Worm (Caenorhabditis elegans) whole organism, early embryonic: ENCODE results near the gene wdr-20.

ENCODE experiments used
- B0310.2 ChIP-seq: sonication (generic microtip); optimal IDR thresholded peaks from 2 replicates; lab custom pipeline; 2016; ENCODE audit warnings: mild to moderate bottlenecking, missing genetic modification characterization, missing compliant biosample characterization
- F13C5.2 ChIP-seq: sonication (generic microtip); optimal IDR thresholded peaks from 2 replicates; lab custom pipeline; 2017; ENCODE audit warnings: mild to moderate bottlenecking, missing genetic modification characterization, inconsistent platforms, missing compliant biosample characterization
- aly-1 ChIP-seq: sonication (generic microtip); optimal IDR thresholded peaks from 2 replicates; lab custom pipeline; 2016; ENCODE audit warnings: missing genetic modification characterization, missing compliant biosample characterization
- ama-1 ChIP-seq: fragments of 150-350 bp; optimal IDR thresholded peaks from 2 replicates; lab custom pipeline; 2014
- ceh-13 ChIP-seq: fragments of 200-800 bp; sonication (Bioruptor generic); optimal IDR thresholded peaks from 2 replicates; lab custom pipeline; 2018; ENCODE audit warnings: mild to moderate bottlenecking, missing genetic modification characterization, missing compliant biosample characterization
- ceh-36 ChIP-seq: sonication (generic microtip); optimal IDR thresholded peaks from 2 replicates; lab custom pipeline; 2016; ENCODE audit warnings: missing genetic modification characterization, inconsistent platforms, missing compliant biosample characterization
- ets-7 ChIP-seq: sonication (generic microtip); optimal IDR thresholded peaks from 2 replicates; lab custom pipeline; 2016; ENCODE audit warnings: missing genotype, missing genetic modification characterization, missing compliant biosample characterization
- flt-1 ChIP-seq: fragments of 200-800 bp; sonication (Bioruptor generic); IDR thresholded peaks from 2 replicates; pipeline ENCODE4 v1.3.6; 2022; ENCODE audit warnings: missing genetic modification characterization, missing compliant biosample characterization
- hmbx-1 ChIP-seq: sonication (generic microtip); optimal IDR thresholded peaks from 2 replicates; lab custom pipeline; 2016; ENCODE audit warnings: mild to moderate bottlenecking, missing genetic modification characterization, missing compliant biosample characterization
- hmg-4 ChIP-seq: fragments of 200-800 bp; sonication (Bioruptor generic); optimal IDR thresholded peaks from 2 replicates; lab custom pipeline; 2018; ENCODE audit warnings: mild to moderate bottlenecking, missing genetic modification characterization, missing compliant biosample characterization
- hnd-1 ChIP-seq: sonication (generic microtip); optimal IDR thresholded peaks from 2 replicates; lab custom pipeline; 2016; ENCODE audit warnings: missing genetic modification characterization, missing compliant biosample characterization
- pes-1 ChIP-seq: fragments of 200-800 bp; sonication (Bioruptor generic); IDR thresholded peaks from 2 replicates; pipeline ENCODE4 v1.3.6; 2022; ENCODE audit warnings: missing genetic modification reagents, missing genetic modification characterization, missing compliant biosample characterization
- scrt-1 ChIP-seq: fragments of 200-800 bp; sonication (Bioruptor generic); IDR thresholded peaks from 2 replicates; pipeline ENCODE4 v1.3.6; 2022; ENCODE audit warnings: missing genetic modification characterization, missing compliant biosample characterization
- sea-1 ChIP-seq: fragments of 200-800 bp; sonication (Bioruptor generic); conservative IDR thresholded peaks from 2 replicates; pipeline ENCODE4 v1.3.6; 2022; ENCODE audit warnings: missing genetic modification characterization, missing compliant biosample characterization
- tbx-11 ChIP-seq: fragments of 200-800 bp; sonication (Bioruptor generic); IDR thresholded peaks from 2 replicates; pipeline ENCODE4 v1.3.6; 2022; ENCODE audit warnings: missing genetic modification characterization, missing compliant biosample characterization
- tbx-37 ChIP-seq: fragments of 200-800 bp; sonication (Bioruptor generic); conservative IDR thresholded peaks from 2 replicates; pipeline ENCODE4 v1.3.6; 2022; ENCODE audit warnings: missing genetic modification reagents, missing genetic modification characterization, missing compliant biosample characterization
- tra-4 ChIP-seq: sonication (generic microtip); optimal IDR thresholded peaks from 2 replicates; lab custom pipeline; 2017; ENCODE audit warnings: missing genetic modification characterization, missing compliant biosample characterization

Gene wdr-20

ce11 chrV:10134077-10134693 lies at the start of gene wdr-20, which contains the start of the genes C08B6.18 and C08B6.8:
Gene wdr-20 (minus strand): TSS chrV:10134158.
Gene C08B6.18 (minus strand): TSS chrV:10134127.
Gene C08B6.8 (plus strand): TSS chrV:10134643.
- no peak for TF ChIP-seq ceh-36 (tag; lab: Kevin White, UChicago)
- TF ChIP-seq F13C5.2 (tag; lab: Kevin White, UChicago): no peak

ce11 chrV:10182984-10183383 lies 49.0 kb upstream of the wdr-20 start, which contains the start of gene ZK856.4:
Gene ZK856.4 (plus strand): TSS chrV:10183284.
- TF ChIP-seq flt-1 (no peak), tbx-11 (GFP tag; lab: Robert Waterston, UW) (no peak), tra-4 (tag; lab: Kevin White, UChicago) (no peak), ets-7 (tag; lab: Kevin White, UChicago) (no peak), pes-1 (GFP tag; lab: Robert Waterston, UW) (no peak), aly-1 (tag; lab: Kevin White, UChicago) (no peak), ceh-36 (tag; lab: Kevin White, UChicago) (no peak)

- TF ChIP-seq flt-1: no peak
- TF ChIP-seq ama-1 (lab: Kevin White, UChicago): no peak
- no peak for TF ChIP-seq B0310.2 (tag; lab: Kevin White, UChicago)
- no peak for TF ChIP-seq pes-1 (GFP tag; lab: Robert Waterston, UW)
- no peak for TF ChIP-seq F13C5.2 (tag; lab: Kevin White, UChicago)
- no peak for TF ChIP-seq aly-1 (tag; lab: Kevin White, UChicago)
- no peak for TF ChIP-seq sea-1 (GFP tag; lab: Robert Waterston, UW)
- TF ChIP-seq ceh-13 (GFP tag; lab: Kevin White, UChicago): no peak
- no peak for TF ChIP-seq tbx-11 (GFP tag; lab: Robert Waterston, UW)
- TF ChIP-seq hnd-1 (tag; lab: Kevin White, UChicago): no peak
- no peak for TF ChIP-seq ceh-36 (tag; lab: Kevin White, UChicago)
- no peak for TF ChIP-seq ets-7 (tag; lab: Kevin White, UChicago)
- TF ChIP-seq hmg-4: no peak
- no peak for TF ChIP-seq tra-4 (tag; lab: Kevin White, UChicago)
- no peak for TF ChIP-seq scrt-1 (GFP tag; lab: Robert Waterston, UW)
- no peak for TF ChIP-seq hmbx-1
- TF ChIP-seq tbx-37 (GFP tag; lab: Robert Waterston, UW): no peak
These were observed 45.3 kb upstream of the wdr-20 start, which contains the start of gene cul-5 for ce11 chrV:10179235-10179634. Gene cul-5 (plus strand): TSS chrV:10179535.

DNA sequence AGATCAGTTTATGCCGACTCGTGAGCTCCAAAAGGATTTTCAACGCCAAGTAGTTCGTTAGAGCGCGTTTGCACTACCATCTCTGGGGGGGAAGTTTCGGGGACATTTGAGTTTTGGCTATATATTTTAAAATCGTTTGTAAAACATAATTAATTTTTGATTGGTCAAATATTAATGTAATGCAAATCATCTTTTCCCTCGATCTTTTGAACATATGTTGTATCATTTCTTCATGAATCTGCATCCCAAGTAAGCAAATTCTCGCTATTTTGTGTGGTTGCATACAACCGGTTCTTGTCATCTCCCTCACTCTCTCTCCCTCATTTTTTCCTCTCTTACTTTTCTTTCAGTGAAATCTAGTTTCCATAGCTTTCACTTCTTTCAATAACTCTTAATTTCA lies 44.2 kb upstream of the wdr-20 start:
- no peak for TF ChIP-seq ceh-36 (tag; lab: Kevin White, UChicago)
- peak; percentile 44 for TF ChIP-seq F13C5.2 (tag; lab: Kevin White, UChicago)

ce11 chrV:10174632-10175075 lies 40.7 kb upstream of the wdr-20 start:
- TF ChIP-seq sea-1 (GFP tag; lab: Robert Waterston, UW) (no peak), aly-1 (tag; lab: Kevin White, UChicago) (no peak), hnd-1 (tag; lab: Kevin White, UChicago) (no peak), F13C5.2 (tag; lab: Kevin White, UChicago) (no peak), tra-4 (tag; lab: Kevin White, UChicago) (no peak), flt-1 (no peak), ceh-36 (tag; lab: Kevin White, UChicago) (no peak), pes-1 (GFP tag; lab: Robert Waterston, UW) (no peak), ceh-13 (GFP tag; lab: Kevin White, UChicago) (no peak), scrt-1 (GFP tag; lab: Robert Waterston, UW) (no peak), ets-7 (tag; lab: Kevin White, UChicago) (no peak), tbx-37 (GFP tag; lab: Robert Waterston, UW) (no peak), B0310.2 (tag; lab: Kevin White, UChicago) (no peak), hmg-4 (no peak)

ce11 chrV:10173653-10174052 lies 39.7 kb upstream of the wdr-20 start, which contains the start of gene egl-3:
Gene egl-3 (minus strand): TSS chrV:10173753.
- TF ChIP-seq ets-7 (tag; lab: Kevin White, UChicago): no peak
- no peak for TF ChIP-seq hmbx-1
- no peak for TF ChIP-seq ama-1 (lab: Kevin White, UChicago)
- TF ChIP-seq pes-1 (GFP tag; lab: Robert Waterston, UW): no peak
- no peak for TF ChIP-seq tra-4 (tag; lab: Kevin White, UChicago)
- no peak for TF ChIP-seq B0310.2 (tag; lab: Kevin White, UChicago)
- TF ChIP-seq aly-1 (tag; lab: Kevin White, UChicago): no peak
- no peak for TF ChIP-seq hmg-4
- no peak for TF ChIP-seq hnd-1 (tag; lab: Kevin White, UChicago)
- TF ChIP-seq F13C5.2 (tag; lab: Kevin White, UChicago): no peak
- TF ChIP-seq tbx-37 (GFP tag; lab: Robert Waterston, UW): no peak
- TF ChIP-seq scrt-1 (GFP tag; lab: Robert Waterston, UW): no peak
- TF ChIP-seq tbx-11 (GFP tag; lab: Robert Waterston, UW): no peak
- TF ChIP-seq ceh-13 (GFP tag; lab: Kevin White, UChicago): no peak
- no peak for TF ChIP-seq sea-1 (GFP tag; lab: Robert Waterston, UW)
- TF ChIP-seq flt-1: no peak
- TF ChIP-seq ceh-36 (tag; lab: Kevin White, UChicago): no peak

DNA sequence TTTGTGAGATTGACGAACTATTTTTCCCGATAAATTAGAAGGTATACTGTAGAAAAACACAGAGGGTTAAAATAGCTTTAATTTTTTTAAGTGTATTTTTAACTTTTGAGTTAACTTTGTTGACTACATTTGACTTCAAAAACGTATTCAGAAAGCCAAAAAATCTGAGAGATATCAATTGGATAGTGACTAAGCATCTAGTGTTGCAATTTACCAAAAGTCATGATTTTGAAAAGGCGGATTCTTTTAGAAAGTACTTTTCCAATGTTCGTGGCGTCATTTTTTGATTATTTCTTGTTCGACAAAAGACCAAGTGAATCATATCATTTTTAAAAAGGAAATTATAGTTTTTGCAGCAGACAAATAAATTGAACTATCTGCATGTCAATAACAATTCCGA lies 34.9 kb upstream of the wdr-20 start:
- TF ChIP-seq ceh-13 (GFP tag; lab: Kevin White, UChicago) (no peak), B0310.2 (tag; lab: Kevin White, UChicago) (no peak), ama-1 (lab: Kevin White, UChicago) (no peak), hmbx-1 (no peak), hnd-1 (tag; lab: Kevin White, UChicago) (no peak), flt-1 (no peak), ets-7 (tag; lab: Kevin White, UChicago) (no peak), ceh-36 (tag; lab: Kevin White, UChicago) (no peak), tbx-11 (GFP tag; lab: Robert Waterston, UW) (no peak), pes-1 (GFP tag; lab: Robert Waterston, UW) (no peak), sea-1 (GFP tag; lab: Robert Waterston, UW) (no peak), tbx-37 (GFP tag; lab: Robert Waterston, UW) (no peak), scrt-1 (GFP tag; lab: Robert Waterston, UW) (no peak), tra-4 (tag; lab: Kevin White, UChicago) (no peak), F13C5.2 (tag; lab: Kevin White, UChicago) (no peak), aly-1 (tag; lab: Kevin White, UChicago) (no peak), hmg-4 (no peak)
